Worm (Caenorhabditis elegans) whole organism, late embryonic: ENCODE results near the gene dnj-3.

Experiments used
- hlh-13 ChIP-seq: fragments of 200-800 bp; sonication (Bioruptor generic); optimal IDR thresholded peaks from 2 replicates; lab custom pipeline; 2018; ENCODE audit warnings: mild to moderate bottlenecking, missing genetic modification characterization, missing compliant biosample characterization
- nfya-1 ChIP-seq: sonication (generic microtip); optimal IDR thresholded peaks from 2 replicates; lab custom pipeline; 2017; ENCODE audit warnings: missing genetic modification characterization, mild to moderate bottlenecking, missing compliant biosample characterization, antibody characterized with exemption, moderate library complexity

DNA sequence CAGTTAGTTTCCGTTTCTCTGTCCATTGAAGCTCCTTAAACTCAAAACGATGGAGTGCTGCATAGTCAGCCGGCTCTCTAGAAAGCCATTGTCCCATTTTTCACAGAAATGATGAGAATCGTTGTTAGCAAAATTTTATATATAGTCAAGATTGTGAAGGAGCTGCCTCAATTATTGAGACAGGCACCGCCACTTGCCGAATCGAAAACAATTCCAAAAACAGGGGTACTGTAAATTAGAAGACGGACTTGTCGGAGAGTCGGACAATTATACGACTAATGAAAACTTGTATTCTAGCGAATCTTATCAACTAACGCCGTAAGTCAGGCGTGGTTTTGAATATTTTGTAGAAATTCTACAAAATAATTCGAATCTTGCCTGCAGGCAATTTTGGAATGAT lies 48.2 kb upstream of the dnj-3 start, which contains the start of gene F14H8.2:
- TF ChIP-seq hlh-13 = no peak
- TF ChIP-seq nfya-1 = no peak
